Worm (Caenorhabditis elegans): ENCODE results near the gene T16A9.5.

DNA sequence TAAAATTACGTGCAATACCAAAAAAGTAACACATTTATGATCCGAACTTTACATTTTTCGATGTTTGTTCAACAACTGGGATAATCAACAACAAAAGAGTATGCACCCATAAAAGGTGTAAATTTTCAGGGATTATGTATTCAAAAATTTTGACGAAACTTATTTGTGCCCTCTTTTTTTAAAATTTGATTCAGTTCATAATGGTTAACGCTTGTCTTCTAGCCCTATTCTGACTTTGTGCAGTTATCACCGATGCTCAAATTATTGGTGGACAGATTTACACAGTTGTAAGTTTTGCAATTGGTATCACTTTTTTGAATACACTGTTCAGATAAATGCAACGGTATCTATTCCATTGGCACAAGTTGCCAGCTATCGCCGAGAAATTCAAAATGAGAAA lies 33.6 kb upstream of the T16A9.5 start, which contains the start of gene K02E11.6:
- TF ChIP-seq Y56A3A.18 (GFP tag; IDR thresholded peaks at IDR 0.05) (no peak), ceh-58 (GFP tag; IDR thresholded peaks at IDR 0.05) (no peak), gei-17 (GFP tag; optimal IDR thresholded peaks at IDR 0.05) (no peak), cebp-1 (GFP tag; IDR thresholded peaks at IDR 0.05) (no peak), cebp-1 (tag; optimal IDR thresholded peaks at IDR 0.05) (no peak), unc-130 (GFP tag; optimal IDR thresholded peaks at IDR 0.05) (no peak), ama-1 (optimal IDR thresholded peaks at IDR 0.05) (no peak), ama-1 (GFP tag; optimal IDR thresholded peaks at IDR 0.05) (no peak), snpc-4 (GFP tag; optimal IDR thresholded peaks at IDR 0.05) (no peak), snpc-4 (tag; optimal IDR thresholded peaks at IDR 0.05) (no peak), F37B4.10 (GFP tag; IDR thresholded peaks at IDR 0.05) (no peak)
